Worm (Caenorhabditis elegans) whole organism, L1 larva: ENCODE data around the gene spe-44.

ENCODE experiments used
- C04F5.9 ChIP-seq: sonication (generic microtip); optimal IDR thresholded peaks from 2 replicates; lab custom pipeline; 2016; ENCODE audit warnings: missing genetic modification characterization, missing compliant biosample characterization
- C16A3.4 ChIP-seq: fragments of 150-350 bp; optimal IDR thresholded peaks from 2 replicates; lab custom pipeline; 2014; ENCODE audit warnings: missing biosample characterization, missing genetic modification characterization
- F16B12.6 ChIP-seq: fragments of 150-350 bp; optimal IDR thresholded peaks from 2 replicates; lab custom pipeline; 2014; ENCODE audit warnings: missing biosample characterization, missing genetic modification characterization
- alr-1 ChIP-seq: fragments of 200-800 bp; sonication (Bioruptor generic); optimal IDR thresholded peaks from 2 replicates; lab custom pipeline; 2018; ENCODE audit warnings: borderline replicate concordance, mild to moderate bottlenecking, missing genetic modification characterization, missing compliant biosample characterization
- aly-2 ChIP-seq: fragments of 150-350 bp; optimal IDR thresholded peaks from 2 replicates; lab custom pipeline; 2014; ENCODE audit warnings: missing biosample characterization, missing genetic modification characterization
- ama-1 ChIP-seq: fragments of 150-350 bp; optimal IDR thresholded peaks from 2 replicates; lab custom pipeline; 2014
- ceh-63 ChIP-seq: fragments of 200-800 bp; sonication (Bioruptor generic); optimal IDR thresholded peaks from 2 replicates; lab custom pipeline; 2018; ENCODE audit warnings: mild to moderate bottlenecking, missing genetic modification characterization, missing compliant biosample characterization
- ceh-8 ChIP-seq: fragments of 200-800 bp; sonication (Bioruptor generic); optimal IDR thresholded peaks from 2 replicates; lab custom pipeline; 2018; ENCODE audit warnings: mild to moderate bottlenecking, missing genetic modification characterization, moderate library complexity, missing compliant biosample characterization
- ceh-82 ChIP-seq, 3 experiments: fragments of 150-350 bp in 1 of 3; sonication (generic microtip) in 2 of 3; optimal IDR thresholded peaks; 2 replicates each; lab custom pipeline; 2014 to 2017; ENCODE audit warnings: missing biosample characterization in 3 of 3, missing genetic modification characterization in 3 of 3
- ces-1 ChIP-seq: fragments of 150-350 bp; optimal IDR thresholded peaks from 2 replicates; lab custom pipeline; 2014; ENCODE audit warnings: missing biosample characterization, missing genetic modification reagents, missing genetic modification characterization
- dpl-1 ChIP-seq, 3 experiments: fragments of 150-350 bp in 2 of 3; sonication (generic microtip) in 1 of 3; optimal IDR thresholded peaks; 2 replicates each; lab custom pipeline; 2014 to 2017; ENCODE audit warnings: missing biosample characterization in 3 of 3, missing genetic modification characterization in 3 of 3, missing genetic modification reagents in 3 of 3
- efl-1 ChIP-seq, 4 experiments: fragments of 150-350 bp; optimal IDR thresholded peaks in 3 of 4; peaks in 1 of 4; 1 replicate in 1 of 4; 2 replicates in 3 of 4; lab custom pipeline; 2014; ENCODE audit warnings: missing biosample characterization in 2 of 4, missing genetic modification characterization in 2 of 4, missing genetic modification reagents in 2 of 4
- elt-3 ChIP-seq, 6 experiments: fragments of 150-350 bp in 1 of 6; sonication (generic microtip); optimal IDR thresholded peaks; 2 replicates each; lab custom pipeline; 2017 to 2018; ENCODE audit warnings: missing biosample characterization in 6 of 6, missing genetic modification characterization in 6 of 6, inconsistent platforms in 1 of 6
- hlh-17 ChIP-seq: fragments of 200-800 bp; sonication (Bioruptor generic); optimal IDR thresholded peaks from 2 replicates; lab custom pipeline; 2018; ENCODE audit warnings: missing genetic modification characterization, mild to moderate bottlenecking, missing compliant biosample characterization, moderate library complexity, borderline replicate concordance
- lin-13 ChIP-seq: fragments of 150-350 bp; optimal IDR thresholded peaks from 2 replicates; lab custom pipeline; 2014; ENCODE audit warnings: missing biosample characterization, missing genetic modification reagents, missing genetic modification characterization
- lin-35 ChIP-seq, 2 experiments: fragments of 150-350 bp; optimal IDR thresholded peaks; 2 replicates each; lab custom pipeline; 2014; ENCODE audit warnings: missing biosample characterization in 2 of 2, missing genetic modification characterization in 2 of 2, missing genetic modification reagents in 2 of 2
- lsy-2 ChIP-seq, 2 experiments: fragments of 150-350 bp; optimal IDR thresholded peaks; 2 replicates each; lab custom pipeline; 2014; ENCODE audit warnings: missing biosample characterization in 2 of 2, missing genetic modification characterization in 2 of 2
- mep-1 ChIP-seq: fragments of 150-350 bp; optimal IDR thresholded peaks from 2 replicates; lab custom pipeline; 2014; ENCODE audit warnings: missing biosample characterization, missing genetic modification characterization
- nhr-12 ChIP-seq: sonication (generic microtip); optimal IDR thresholded peaks from 2 replicates; lab custom pipeline; 2017; ENCODE audit warnings: missing biosample characterization, missing genetic modification characterization
- nhr-20 ChIP-seq: sonication (generic microtip); optimal IDR thresholded peaks from 2 replicates; lab custom pipeline; 2016; ENCODE audit warnings: mild to moderate bottlenecking, missing genetic modification characterization, missing compliant biosample characterization
- nhr-28 ChIP-seq: fragments of 150-350 bp; optimal IDR thresholded peaks from 2 replicates; lab custom pipeline; 2014; ENCODE audit warnings: missing biosample characterization, missing genetic modification characterization
- nhr-71 ChIP-seq: sonication (generic microtip); optimal IDR thresholded peaks from 2 replicates; lab custom pipeline; 2016; ENCODE audit warnings: mild to moderate bottlenecking, missing genetic modification characterization, moderate library complexity, missing compliant biosample characterization
- nhr-85 ChIP-seq: sonication (generic microtip); peaks from one replicate; lab custom pipeline; 2016; ENCODE audit warnings: missing genetic modification characterization, inconsistent platforms, missing compliant biosample characterization
- nhr-90 ChIP-seq: sonication (generic microtip); optimal IDR thresholded peaks from 2 replicates; lab custom pipeline; 2016; ENCODE audit warnings: mild to moderate bottlenecking, missing genetic modification characterization, missing compliant biosample characterization; ENCODE audit not compliant: poor library complexity
- pag-3 ChIP-seq: sonication (generic microtip); optimal IDR thresholded peaks from 2 replicates; lab custom pipeline; 2017; ENCODE audit warnings: missing genetic modification characterization, mild to moderate bottlenecking, missing compliant biosample characterization, antibody characterized with exemption, borderline replicate concordance; ENCODE audit not compliant: insufficient read depth
- rnt-1 ChIP-seq: sonication (generic microtip); optimal IDR thresholded peaks from 2 replicates; lab custom pipeline; 2016; ENCODE audit warnings: mild to moderate bottlenecking, missing genetic modification characterization, moderate library complexity, missing compliant biosample characterization
- skn-1 ChIP-seq: fragments of 150-350 bp; optimal IDR thresholded peaks from 2 replicates; lab custom pipeline; 2014; ENCODE audit warnings: missing biosample characterization, missing genetic modification characterization
- snu-23 ChIP-seq: sonication (generic microtip); optimal IDR thresholded peaks from 2 replicates; lab custom pipeline; 2016; ENCODE audit warnings: missing genetic modification characterization, missing compliant biosample characterization
- sox-4 ChIP-seq: sonication (generic microtip); optimal IDR thresholded peaks from 2 replicates; lab custom pipeline; 2016; ENCODE audit warnings: missing genetic modification characterization, missing compliant biosample characterization
- swsn-7 ChIP-seq: sonication (generic microtip); optimal IDR thresholded peaks from 2 replicates; lab custom pipeline; 2016; ENCODE audit warnings: missing genetic modification characterization, missing compliant biosample characterization
- tlp-1 ChIP-seq: fragments of 150-350 bp; optimal IDR thresholded peaks from 2 replicates; lab custom pipeline; 2014; ENCODE audit warnings: missing biosample characterization, missing genetic modification characterization
- unc-130 ChIP-seq: fragments of 150-350 bp; optimal IDR thresholded peaks from 2 replicates; lab custom pipeline; 2017; ENCODE audit warnings: missing biosample characterization, missing genetic modification characterization, inconsistent platforms
- unc-86 ChIP-seq: sonication (generic microtip); optimal IDR thresholded peaks from 2 replicates; lab custom pipeline; 2016; ENCODE audit warnings: missing genetic modification characterization, missing compliant biosample characterization
- unc-98 ChIP-seq: fragments of 200-800 bp; sonication (Bioruptor generic); IDR thresholded peaks from 2 replicates; pipeline ENCODE4 v1.3.6; 2022; ENCODE audit warnings: missing genetic modification characterization, missing compliant biosample characterization
- xbp-1 ChIP-seq: sonication (generic microtip); optimal IDR thresholded peaks from 2 replicates; lab custom pipeline; 2016; ENCODE audit warnings: missing genetic modification characterization, missing compliant biosample characterization
- zag-1 ChIP-seq: fragments of 150-350 bp; optimal IDR thresholded peaks from 2 replicates; lab custom pipeline; 2014; ENCODE audit warnings: missing biosample characterization, missing genetic modification characterization
- ztf-11 ChIP-seq, 2 experiments: sonication (generic microtip); optimal IDR thresholded peaks; 2 replicates each; lab custom pipeline; 2016 to 2017; ENCODE audit warnings: missing genetic modification characterization in 2 of 2, missing biosample characterization in 1 of 2, missing compliant biosample characterization in 1 of 2
- ztf-4 ChIP-seq: fragments of 150-350 bp; optimal IDR thresholded peaks from 2 replicates; lab custom pipeline; 2014; ENCODE audit warnings: missing biosample characterization, missing genetic modification characterization

The spe-44 gene

ce11 chrIV:12451225-12451831 is 2.7 kb downstream of the spe-44 start, which contains the start of gene dpy-26:
Gene dpy-26 (minus strand): TSS chrIV:12451335.
- TF ChIP-seq C04F5.9 (no peak), hlh-17 (GFP tag; lab: Kevin White, UChicago) (no peak), efl-1 (optimal IDR thresholded peaks at IDR 0.05; lab: Kevin White, UChicago) (peak; percentile 73 to 77), efl-1 (GFP tag; optimal IDR thresholded peaks at IDR 0.05 in 1 of 2; lab: Kevin White, UChicago) (peak; percentile 58 to 92), ces-1 (no peak), nhr-28 (tag; lab: Kevin White, UChicago) (no peak), sox-4 (tag; lab: Kevin White, UChicago) (no peak), ztf-4 (no peak), rnt-1 (tag; lab: Kevin White, UChicago) (peak; percentile 22), nhr-71 (tag; lab: Kevin White, UChicago) (no peak), lin-35 (GFP tag; optimal IDR thresholded peaks at IDR 0.05; lab: Kevin White, UChicago) (peak; percentile 57 to 79), snu-23 (GFP tag; lab: Kevin White, UChicago) (peak; percentile 60), skn-1 (peak; percentile 56), tlp-1 (tag; lab: Kevin White, UChicago) (no peak), nhr-90 (tag; lab: Kevin White, UChicago) (no peak), lin-13 (GFP tag; lab: Kevin White, UChicago) (peak; percentile 7), ama-1 (no peak), nhr-85 (peak; percentile 65), nhr-20 (tag; lab: Kevin White, UChicago) (peak; percentile 33), alr-1 (tag; lab: Kevin White, UChicago) (no peak), swsn-7 (tag; lab: Kevin White, UChicago) (peak; percentile 26), unc-130 (no peak), dpl-1 (GFP tag; optimal IDR thresholded peaks at IDR 0.05; lab: Kevin White, UChicago) (peak; percentile 51 to 73 (median 62)), nhr-12 (tag; lab: Kevin White, UChicago) (no peak), zag-1 (tag; lab: Kevin White, UChicago) (no peak), mep-1 (tag; lab: Kevin White, UChicago) (no peak), ceh-82 (tag; optimal IDR thresholded peaks at IDR 0.05; lab: Kevin White, UChicago) (peak; percentile 10 to 54 (median 26)), F16B12.6 (tag; lab: Kevin White, UChicago) (peak; percentile 12), lsy-2 (tag; optimal IDR thresholded peaks at IDR 0.05; lab: Kevin White, UChicago) (peak; percentile 66 to 83), unc-98 (GFP tag; lab: Robert Waterston, UW) (no peak), aly-2 (tag; lab: Kevin White, UChicago) (peak; percentile 8), C16A3.4 (tag; lab: Kevin White, UChicago) (peak; percentile 5), elt-3 (tag; optimal IDR thresholded peaks at IDR 0.05; lab: Kevin White, UChicago) (peak in 1 of 6 experiments; percentile 17), ceh-63 (no peak), pag-3 (tag; lab: Kevin White, UChicago) (no peak), xbp-1 (tag; lab: Kevin White, UChicago) (peak; percentile 33)

ce11 chrIV:12445463-12445934 is 8.5 kb downstream of the spe-44 start, which contains the start of gene C25G4.3:
Gene C25G4.3 (minus strand): TSS chrIV:12445884.
- no peak for TF ChIP-seq sox-4 (tag; lab: Kevin White, UChicago)
- no peak for TF ChIP-seq aly-2 (tag; lab: Kevin White, UChicago)
- TF ChIP-seq ztf-11 (tag; optimal IDR thresholded peaks at IDR 0.05; lab: Kevin White, UChicago), result no peak
- no peak for TF ChIP-seq unc-86 (tag; lab: Kevin White, UChicago)
- no peak for TF ChIP-seq lin-35 (GFP tag; optimal IDR thresholded peaks at IDR 0.05; lab: Kevin White, UChicago)
- no peak for TF ChIP-seq hlh-17 (GFP tag; lab: Kevin White, UChicago)
- TF ChIP-seq ceh-8 (GFP tag; lab: Kevin White, UChicago), result no peak
- TF ChIP-seq, all 84 proteins: peak for 0
